Worm (Caenorhabditis elegans) whole organism, early embryonic: ENCODE results near the gene btb-17.

ENCODE experiments used
- hmbx-1 ChIP-seq: sonication (generic microtip); optimal IDR thresholded peaks from 2 replicates; lab custom pipeline; 2016; ENCODE audit warnings: mild to moderate bottlenecking, missing genetic modification characterization, missing compliant biosample characterization
- scrt-1 ChIP-seq: fragments of 200-800 bp; sonication (Bioruptor generic); IDR thresholded peaks from 2 replicates; pipeline ENCODE4 v1.3.6; 2022; ENCODE audit warnings: missing genetic modification characterization, missing compliant biosample characterization
- tbx-37 ChIP-seq: fragments of 200-800 bp; sonication (Bioruptor generic); conservative IDR thresholded peaks from 2 replicates; pipeline ENCODE4 v1.3.6; 2022; ENCODE audit warnings: missing genetic modification reagents, missing genetic modification characterization, missing compliant biosample characterization

DNA sequence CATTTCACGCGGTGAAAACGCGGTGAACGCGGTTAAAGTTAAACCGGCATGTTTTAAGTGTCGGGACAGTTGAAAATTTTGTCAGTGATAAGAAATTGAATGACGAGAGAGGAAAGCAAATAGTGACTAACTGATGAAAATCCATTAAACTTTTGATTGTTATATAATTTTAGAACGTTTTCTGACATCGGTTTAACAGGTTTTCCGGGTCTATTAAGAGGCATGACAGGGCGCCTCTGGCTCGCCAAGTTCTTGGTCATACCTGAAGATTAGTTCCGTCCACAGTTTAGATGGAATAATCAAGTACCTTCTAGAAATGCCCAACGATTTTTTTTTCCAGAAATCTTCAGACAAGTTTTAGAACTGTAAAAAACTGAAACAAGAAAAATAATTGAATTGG, 28.0 kb downstream of the btb-17 start, which contains the start of gene Y46D2A.2:
- no peak for TF ChIP-seq scrt-1 (GFP tag; lab: Robert Waterston, UW)
- no peak for TF ChIP-seq tbx-37 (GFP tag; lab: Robert Waterston, UW)
- TF ChIP-seq hmbx-1 (tag; lab: Kevin White, UChicago) = no peak
